Worm (Caenorhabditis elegans) whole organism, L3 larva: ENCODE measurements around the gene srx-9.

Experiments
- R02D3.7 ChIP-seq: fragments of 150-350 bp; optimal IDR thresholded peaks from 2 replicates; lab custom pipeline; 2014; ENCODE audit warnings: missing biosample characterization, missing genetic modification characterization
- ZK546.5 ChIP-seq: sonication (generic microtip); optimal IDR thresholded peaks from 2 replicates; lab custom pipeline; 2017; ENCODE audit warnings: missing biosample characterization, missing genetic modification characterization
- aly-2 ChIP-seq: fragments of 150-350 bp; optimal IDR thresholded peaks from 2 replicates; lab custom pipeline; 2014; ENCODE audit warnings: missing biosample characterization, missing genetic modification characterization
- ama-1 ChIP-seq: fragments of 150-350 bp; optimal IDR thresholded peaks from 2 replicates; lab custom pipeline; 2018
- ceh-16 ChIP-seq: sonication (generic microtip); optimal IDR thresholded peaks from 2 replicates; lab custom pipeline; 2017; ENCODE audit warnings: missing biosample characterization, missing genetic modification characterization
- ceh-9 ChIP-seq: sonication (generic microtip); optimal IDR thresholded peaks from 2 replicates; lab custom pipeline; 2018; ENCODE audit warnings: missing biosample characterization, missing genetic modification characterization
- daf-12 ChIP-seq: fragments of 150-350 bp; optimal IDR thresholded peaks from 2 replicates; lab custom pipeline; 2014; ENCODE audit warnings: missing biosample characterization, missing genetic modification reagents, missing genetic modification characterization
- egl-27 ChIP-seq: sonication (generic microtip); optimal IDR thresholded peaks from 4 replicates; lab custom pipeline; 2017; ENCODE audit warnings: missing biosample characterization, missing genetic modification reagents, missing genetic modification characterization
- egl-5 ChIP-seq: fragments of 150-350 bp; optimal IDR thresholded peaks from 2 replicates; lab custom pipeline; 2017; ENCODE audit warnings: missing biosample characterization, missing genetic modification reagents, missing genetic modification characterization, inconsistent platforms
- elt-1 ChIP-seq: fragments of 150-350 bp; optimal IDR thresholded peaks from 2 replicates; lab custom pipeline; 2014; ENCODE audit warnings: missing biosample characterization, missing genetic modification characterization
- elt-2 ChIP-seq: sonication (generic microtip); optimal IDR thresholded peaks from 2 replicates; lab custom pipeline; 2016; ENCODE audit warnings: missing genetic modification reagents, mild to moderate bottlenecking, missing genetic modification characterization, missing compliant biosample characterization
- elt-3 ChIP-seq, 3 experiments: fragments of 150-350 bp in 1 of 3; sonication (generic microtip) in 2 of 3; optimal IDR thresholded peaks; 2 replicates in 2 of 3; 4 replicates in 1 of 3; lab custom pipeline; 2014 to 2017; ENCODE audit warnings: missing biosample characterization in 3 of 3, missing genetic modification characterization in 3 of 3
- eor-1 ChIP-seq, 2 experiments: fragments of 150-350 bp; optimal IDR thresholded peaks; 2 replicates each; lab custom pipeline; 2014 to 2018; ENCODE audit warnings: missing biosample characterization in 2 of 2, missing genetic modification characterization in 2 of 2
- fkh-10 ChIP-seq: sonication (generic microtip); optimal IDR thresholded peaks from 2 replicates; lab custom pipeline; 2017; ENCODE audit warnings: missing biosample characterization, missing genetic modification reagents, missing genetic modification characterization
- fkh-2 ChIP-seq: fragments of 150-350 bp; optimal IDR thresholded peaks from 2 replicates; lab custom pipeline; 2014; ENCODE audit warnings: missing biosample characterization, missing genetic modification reagents, missing genetic modification characterization
- fos-1 ChIP-seq: fragments of 150-350 bp; optimal IDR thresholded peaks from 2 replicates; lab custom pipeline; 2014; ENCODE audit warnings: missing biosample characterization, missing genetic modification characterization
- hmg-11 ChIP-seq: sonication (generic microtip); optimal IDR thresholded peaks from 2 replicates; lab custom pipeline; 2016; ENCODE audit warnings: missing genetic modification characterization, missing compliant biosample characterization
- jun-1 ChIP-seq: fragments of 150-350 bp; optimal IDR thresholded peaks from 2 replicates; lab custom pipeline; 2014; ENCODE audit warnings: missing biosample characterization, missing genetic modification reagents, missing genetic modification characterization
- lin-15B ChIP-seq: fragments of 150-350 bp; optimal IDR thresholded peaks from 2 replicates; lab custom pipeline; 2014; ENCODE audit warnings: missing biosample characterization, missing genetic modification characterization
- lin-39 ChIP-seq: fragments of 150-350 bp; optimal IDR thresholded peaks from 2 replicates; lab custom pipeline; 2018; ENCODE audit warnings: missing biosample characterization, missing genetic modification reagents, missing genetic modification characterization
- lsy-12 ChIP-seq: sonication (generic microtip); optimal IDR thresholded peaks from 2 replicates; lab custom pipeline; 2016; ENCODE audit warnings: mild to moderate bottlenecking, missing genetic modification characterization, missing compliant biosample characterization
- mdl-1 ChIP-seq: fragments of 150-350 bp; optimal IDR thresholded peaks from 2 replicates; lab custom pipeline; 2014; ENCODE audit warnings: missing biosample characterization, missing genetic modification characterization
- nfya-1 ChIP-seq: sonication (generic microtip); optimal IDR thresholded peaks from 2 replicates; lab custom pipeline; 2017; ENCODE audit warnings: missing genetic modification characterization, mild to moderate bottlenecking, missing compliant biosample characterization, antibody characterized with exemption, moderate library complexity; ENCODE audit not compliant: insufficient read depth
- nhr-11 ChIP-seq: fragments of 150-350 bp; optimal IDR thresholded peaks from 2 replicates; lab custom pipeline; 2014; ENCODE audit warnings: missing biosample characterization, missing genetic modification characterization
- nhr-12 ChIP-seq: fragments of 150-350 bp; optimal IDR thresholded peaks from 2 replicates; lab custom pipeline; 2014; ENCODE audit warnings: missing biosample characterization, missing genetic modification characterization
- nhr-23 ChIP-seq: fragments of 150-350 bp; optimal IDR thresholded peaks from 2 replicates; lab custom pipeline; 2014; ENCODE audit warnings: missing biosample characterization, missing genetic modification reagents, missing genetic modification characterization
- nhr-237 ChIP-seq: fragments of 150-350 bp; optimal IDR thresholded peaks from 2 replicates; lab custom pipeline; 2014; ENCODE audit warnings: missing biosample characterization, missing genetic modification characterization
- nhr-25 ChIP-seq: sonication (generic microtip); optimal IDR thresholded peaks from 2 replicates; lab custom pipeline; 2017; ENCODE audit warnings: missing biosample characterization, missing genetic modification characterization
- nhr-28 ChIP-seq: fragments of 150-350 bp; optimal IDR thresholded peaks from 2 replicates; lab custom pipeline; 2014; ENCODE audit warnings: missing biosample characterization, missing genetic modification characterization
- nhr-43 ChIP-seq: sonication (generic microtip); optimal IDR thresholded peaks from 2 replicates; lab custom pipeline; 2016; ENCODE audit warnings: mild to moderate bottlenecking, missing genetic modification characterization, missing compliant biosample characterization; ENCODE audit not compliant: poor library complexity, severe bottlenecking
- nhr-67 ChIP-seq: fragments of 150-350 bp; optimal IDR thresholded peaks from 2 replicates; lab custom pipeline; 2014; ENCODE audit warnings: missing biosample characterization, missing genetic modification characterization
- nhr-76 ChIP-seq: fragments of 150-350 bp; sonication (generic microtip); optimal IDR thresholded peaks from 5 replicates; lab custom pipeline; 2014; ENCODE audit warnings: missing biosample characterization, missing genetic modification characterization
- nhr-77 ChIP-seq: fragments of 150-350 bp; optimal IDR thresholded peaks from 2 replicates; lab custom pipeline; 2014; ENCODE audit warnings: missing biosample characterization, missing genetic modification characterization
- pha-4 ChIP-seq: fragments of 150-350 bp; optimal IDR thresholded peaks from 2 replicates; lab custom pipeline; 2014; ENCODE audit warnings: missing biosample characterization, missing genetic modification reagents, missing genetic modification characterization
- pqm-1 ChIP-seq: fragments of 150-350 bp; optimal IDR thresholded peaks from 2 replicates; lab custom pipeline; 2017; ENCODE audit warnings: missing biosample characterization, missing genetic modification characterization, inconsistent platforms
- sea-2 ChIP-seq: fragments of 150-350 bp; sonication (generic microtip); optimal IDR thresholded peaks from 4 replicates; lab custom pipeline; 2014; ENCODE audit warnings: missing biosample characterization, missing genetic modification reagents, missing genetic modification characterization
- skn-1 ChIP-seq: fragments of 150-350 bp; optimal IDR thresholded peaks from 2 replicates; lab custom pipeline; 2014; ENCODE audit warnings: missing biosample characterization, missing genetic modification characterization
- snpc-4 ChIP-seq: fragments of 150-350 bp; optimal IDR thresholded peaks from 2 replicates; lab custom pipeline; 2014; ENCODE audit warnings: missing biosample characterization, missing genetic modification characterization
- tbx-2 ChIP-seq: sonication (generic microtip); optimal IDR thresholded peaks from 2 replicates; lab custom pipeline; 2016; ENCODE audit warnings: mild to moderate bottlenecking, missing genetic modification characterization, missing compliant biosample characterization
- unc-39 ChIP-seq: sonication (generic microtip); optimal IDR thresholded peaks from 4 replicates; lab custom pipeline; 2017; ENCODE audit warnings: missing biosample characterization, missing genetic modification characterization
- unc-62 ChIP-seq: fragments of 150-350 bp; sonication (generic microtip); optimal IDR thresholded peaks from 4 replicates; lab custom pipeline; 2014; ENCODE audit warnings: missing biosample characterization, missing genetic modification reagents, missing genetic modification characterization
- zag-1 ChIP-seq: fragments of 150-350 bp; optimal IDR thresholded peaks from 2 replicates; lab custom pipeline; 2014; ENCODE audit warnings: missing biosample characterization, missing genetic modification characterization
- ztf-11 ChIP-seq: fragments of 150-350 bp; optimal IDR thresholded peaks from 2 replicates; lab custom pipeline; 2014; ENCODE audit warnings: missing biosample characterization, missing genetic modification characterization
- ztf-4 ChIP-seq: fragments of 150-350 bp; optimal IDR thresholded peaks from 2 replicates; lab custom pipeline; 2014; ENCODE audit warnings: missing biosample characterization, missing genetic modification characterization

srx-9 gene

ce11 chrV:7436509-7436908 lies 41.2 kb upstream of the srx-9 start:
- TF ChIP-seq nhr-67 (tag; lab: Kevin White, UChicago): no peak
- no peak for TF ChIP-seq nhr-28 (tag; lab: Kevin White, UChicago)
- no peak for TF ChIP-seq nhr-11 (tag; lab: Kevin White, UChicago)
- no peak for TF ChIP-seq daf-12 (tag; lab: Kevin White, UChicago)
- TF ChIP-seq nhr-12 (tag; lab: Kevin White, UChicago): no peak
- TF ChIP-seq ztf-11 (tag; lab: Kevin White, UChicago): no peak
- TF ChIP-seq elt-2 (tag; lab: Kevin White, UChicago): no peak
- no peak for TF ChIP-seq pha-4
- TF ChIP-seq eor-1 (tag; optimal IDR thresholded peaks at IDR 0.05; lab: Kevin White, UChicago): no peak
- TF ChIP-seq jun-1 (tag; lab: Kevin White, UChicago): no peak
- TF ChIP-seq fkh-2 (tag; lab: Kevin White, UChicago): no peak
- no peak for TF ChIP-seq nhr-43
- TF ChIP-seq nhr-23 (tag; lab: Kevin White, UChicago): no peak
- no peak for TF ChIP-seq unc-39 (tag; lab: Kevin White, UChicago)
- TF ChIP-seq lsy-12 (tag; lab: Kevin White, UChicago): no peak

- TF ChIP-seq hmg-11 (tag; lab: Kevin White, UChicago) (peak; percentile 11), nhr-25 (tag; lab: Kevin White, UChicago) (peak; percentile 14), elt-2 (tag; lab: Kevin White, UChicago) (no peak), nhr-43 (peak; percentile 46), nhr-23 (tag; lab: Kevin White, UChicago) (peak; percentile 70), nhr-67 (tag; lab: Kevin White, UChicago) (no peak)
Observed at ce11 chrV:7435376-7436204, 40.3 kb upstream of the srx-9 start, which contains the start of the genes ddo-2 and F25E5.8. ddo-2 (minus strand) TSS chrV:7435705. F25E5.8 (plus strand) TSS chrV:7435930.

ce11 chrV:7434805-7435363 lies 39.6 kb upstream of the srx-9 start:
- TF ChIP-seq nhr-12 (tag; lab: Kevin White, UChicago): no peak
- TF ChIP-seq ceh-16 (tag; lab: Kevin White, UChicago): no peak
- no peak for TF ChIP-seq sea-2 (GFP tag; lab: Kevin White, UChicago)
- TF ChIP-seq lin-15B (tag; lab: Kevin White, UChicago): peak; percentile 9
- TF ChIP-seq lsy-12 (tag; lab: Kevin White, UChicago): no peak
- TF ChIP-seq jun-1 (tag; lab: Kevin White, UChicago): no peak
- no peak for TF ChIP-seq nhr-25 (tag; lab: Kevin White, UChicago)
- peak; percentile 76 for TF ChIP-seq mdl-1
- TF ChIP-seq pqm-1 (tag; lab: Kevin White, UChicago): peak; percentile 91
- peak; percentile 42 for TF ChIP-seq ama-1 (lab: Kevin White, UChicago)
- no peak for TF ChIP-seq egl-27 (tag; lab: Kevin White, UChicago)
- no peak for TF ChIP-seq unc-39 (tag; lab: Kevin White, UChicago)
- peak; percentile 21 for TF ChIP-seq snpc-4
- TF ChIP-seq ztf-4 (tag; lab: Kevin White, UChicago): no peak
- TF ChIP-seq eor-1 (tag; optimal IDR thresholded peaks at IDR 0.05; lab: Kevin White, UChicago): no peak
- TF ChIP-seq lin-39 (tag; lab: Kevin White, UChicago): peak; percentile 51
- TF ChIP-seq nhr-11 (tag; lab: Kevin White, UChicago): no peak
- no peak for TF ChIP-seq nhr-43
- TF ChIP-seq aly-2 (tag; lab: Kevin White, UChicago): no peak
- TF ChIP-seq elt-2 (tag; lab: Kevin White, UChicago): peak; percentile 74
- no peak for TF ChIP-seq nhr-237 (tag; lab: Kevin White, UChicago)
- TF ChIP-seq hmg-11 (tag; lab: Kevin White, UChicago): peak; percentile 27
- no peak for TF ChIP-seq ztf-11 (tag; lab: Kevin White, UChicago)
- TF ChIP-seq unc-62 (GFP tag; lab: Kevin White, UChicago): no peak
- peak; percentile 50 for TF ChIP-seq nfya-1
- TF ChIP-seq elt-1: peak; percentile 4
- no peak for TF ChIP-seq elt-3 (tag; optimal IDR thresholded peaks at IDR 0.05; lab: Kevin White, UChicago)
- no peak for TF ChIP-seq fos-1 (tag; lab: Kevin White, UChicago)
- TF ChIP-seq nhr-77 (tag; lab: Kevin White, UChicago): no peak
- TF ChIP-seq daf-12 (tag; lab: Kevin White, UChicago): no peak
- peak; percentile 69 for TF ChIP-seq egl-5 (tag; lab: Kevin White, UChicago)
- TF ChIP-seq nhr-23 (tag; lab: Kevin White, UChicago): no peak
- peak; percentile 62 for TF ChIP-seq skn-1
- TF ChIP-seq fkh-10: peak; percentile 40
- TF ChIP-seq pha-4: peak; percentile 60
- no peak for TF ChIP-seq nhr-76
- TF ChIP-seq nhr-28 (tag; lab: Kevin White, UChicago): no peak
- TF ChIP-seq zag-1 (tag; lab: Kevin White, UChicago): no peak
- TF ChIP-seq ceh-9 (tag; lab: Kevin White, UChicago): no peak
- TF ChIP-seq R02D3.7 (tag; lab: Kevin White, UChicago): no peak
- no peak for TF ChIP-seq nhr-67 (tag; lab: Kevin White, UChicago)
- TF ChIP-seq fkh-2 (tag; lab: Kevin White, UChicago): no peak
- TF ChIP-seq tbx-2 (tag; lab: Kevin White, UChicago): no peak
- no peak for TF ChIP-seq ZK546.5 (tag; lab: Kevin White, UChicago)
